Worm (Caenorhabditis elegans): ENCODE measurements around the gene B0564.2.
A peak's percentile ranks its signal among the peaks of the same experiment; 100 is the strongest.

Gene B0564.2

DNA sequence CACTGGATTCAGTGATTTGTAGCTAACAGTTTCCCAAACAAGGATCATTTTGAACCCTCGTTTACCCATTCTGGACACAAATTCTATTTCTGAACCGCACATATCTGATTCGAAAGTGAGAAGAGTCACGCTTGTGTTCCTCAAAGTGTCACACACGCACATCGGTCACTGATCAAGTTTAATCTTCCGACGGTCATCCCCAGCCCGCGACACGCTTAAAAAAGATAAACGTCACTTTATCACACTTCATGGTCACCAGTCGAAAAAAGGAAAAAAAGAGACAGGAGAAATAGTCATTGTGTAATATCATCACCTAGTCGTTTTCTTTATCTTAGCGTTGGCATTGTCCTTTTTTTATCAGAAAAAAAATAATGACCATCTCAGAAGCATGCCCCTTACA lies 29.8 kb upstream of the B0564.2 start (continued):
- no peak for TF ChIP-seq mdt-29 (GFP tag; IDR thresholded peaks at IDR 0.05)
- no peak for TF ChIP-seq ces-1 (GFP tag; optimal IDR thresholded peaks at IDR 0.05)
- TF ChIP-seq mep-1 (tag; optimal IDR thresholded peaks at IDR 0.05), result no peak
- TF ChIP-seq php-3 (GFP tag; IDR thresholded peaks at IDR 0.05), result no peak
- TF ChIP-seq ztf-11 (tag; optimal IDR thresholded peaks at IDR 0.05), result no peak
- TF ChIP-seq dmd-9 (GFP tag; IDR thresholded peaks at IDR 0.05), result no peak
- TF ChIP-seq mdl-1 (tag; optimal IDR thresholded peaks at IDR 0.05), result peak; percentile 36 to 73
- no peak for TF ChIP-seq ZK337.2 (GFP tag; IDR thresholded peaks at IDR 0.05)
- TF ChIP-seq cey-2 (tag; optimal IDR thresholded peaks at IDR 0.05; ENCODE audit: borderline replicate concordance, insufficient read depth), result peak; percentile 28
- TF ChIP-seq ama-1 (optimal IDR thresholded peaks at IDR 0.05), result no peak
- peak; percentile 70 for TF ChIP-seq mxl-3 (GFP tag; optimal IDR thresholded peaks at IDR 0.05)
- TF ChIP-seq dpl-1 (GFP tag; optimal IDR thresholded peaks at IDR 0.05), result no peak
- no peak for TF ChIP-seq gei-8 (GFP tag; optimal IDR thresholded peaks at IDR 0.05)
- peak; percentile 83 for TF ChIP-seq hlh-30 (tag; optimal IDR thresholded peaks at IDR 0.05; ENCODE audit: insufficient read depth)
- TF ChIP-seq ctbp-1 (GFP tag; IDR thresholded peaks at IDR 0.05), result no peak
- no peak for TF ChIP-seq aly-2 (tag; optimal IDR thresholded peaks at IDR 0.05)
- TF ChIP-seq F26F4.8 (GFP tag; conservative IDR thresholded peaks at IDR 0.05), result no peak
- TF ChIP-seq Y5F2A.4 (GFP tag; optimal IDR thresholded peaks at IDR 0.05), result no peak
- no peak for TF ChIP-seq set-16 (GFP tag; IDR thresholded peaks at IDR 0.05)
- TF ChIP-seq spr-3 (GFP tag; optimal IDR thresholded peaks at IDR 0.05), result no peak
- TF ChIP-seq ceh-44 (GFP tag; IDR thresholded peaks at IDR 0.05), result no peak
- TF ChIP-seq hif-1 (tag; optimal IDR thresholded peaks at IDR 0.05), result no peak
- TF ChIP-seq pha-4 (GFP tag; IDR thresholded peaks at IDR 0.05), result no peak
- no peak for TF ChIP-seq pha-4 (tag; optimal IDR thresholded peaks at IDR 0.05)
- TF ChIP-seq ceh-82 (tag; optimal IDR thresholded peaks at IDR 0.05), result no peak
- TF ChIP-seq dmd-6 (GFP tag; IDR thresholded peaks at IDR 0.05), result peak; percentile 45
- no peak for TF ChIP-seq zag-1 (tag; optimal IDR thresholded peaks at IDR 0.05)
- no peak for TF ChIP-seq ztf-7 (tag; optimal IDR thresholded peaks at IDR 0.05)
- TF ChIP-seq nhr-77 (tag; optimal IDR thresholded peaks at IDR 0.05), result peak; percentile 26
- no peak for TF ChIP-seq ceh-62 (tag; optimal IDR thresholded peaks at IDR 0.05)
- no peak for TF ChIP-seq R02D3.7 (tag; optimal IDR thresholded peaks at IDR 0.05)
- no peak for TF ChIP-seq nhr-41 (GFP tag; IDR thresholded peaks at IDR 0.05)
- no peak for TF ChIP-seq daf-19 (GFP tag; conservative IDR thresholded peaks at IDR 0.05)
- TF ChIP-seq lin-39 (tag; optimal IDR thresholded peaks at IDR 0.05), result no peak
- no peak for TF ChIP-seq madf-5 (GFP tag; IDR thresholded peaks at IDR 0.05)
- TF ChIP-seq lin-13 (GFP tag; optimal IDR thresholded peaks at IDR 0.05), result no peak
- TF ChIP-seq skn-1 (tag; optimal IDR thresholded peaks at IDR 0.05), result no peak
- peak in 1 of 2 experiments; percentile 25 for TF ChIP-seq unc-62 (GFP tag; optimal IDR thresholded peaks at IDR 0.05 in 1 of 2)
- no peak for TF ChIP-seq unc-62 (tag; optimal IDR thresholded peaks at IDR 0.05)
- TF ChIP-seq nhr-237 (tag; optimal IDR thresholded peaks at IDR 0.05), result no peak
- TF ChIP-seq spr-1 (tag; optimal IDR thresholded peaks at IDR 0.05), result no peak
- TF ChIP-seq ceh-20 (GFP tag; IDR thresholded peaks at IDR 0.05), result no peak; the same call in 1 of the 2 replicates
- no peak for TF ChIP-seq lin-38 (GFP tag; IDR thresholded peaks at IDR 0.05)
- no peak for TF ChIP-seq arid-1 (GFP tag; conservative IDR thresholded peaks at IDR 0.05)
- TF ChIP-seq nhr-48 (tag; optimal IDR thresholded peaks at IDR 0.05), result peak; percentile 79
- TF ChIP-seq egl-43 (GFP tag; IDR thresholded peaks at IDR 0.05), result no peak
- no peak for TF ChIP-seq dve-1 (tag; optimal IDR thresholded peaks at IDR 0.05; ENCODE audit: insufficient read depth)
- TF ChIP-seq unc-130 (GFP tag; optimal IDR thresholded peaks at IDR 0.05), result no peak
- TF ChIP-seq nhr-10 (tag; optimal IDR thresholded peaks at IDR 0.05), result no peak
- TF ChIP-seq Y75B8A.6 (GFP tag; IDR thresholded peaks at IDR 0.05), result no peak
- peak; percentile 96 for TF ChIP-seq nhr-28 (tag; optimal IDR thresholded peaks at IDR 0.05)
